Fruit fly (Drosophila melanogaster) whole organism: ENCODE results near the gene Rab3GAP1.

Source experiments
- CG8478 ChIP-seq: fragments of >200 bp; optimal IDR thresholded peaks from 2 replicates; lab custom pipeline; 2018; ENCODE audit warnings: inconsistent platforms
- Dll ChIP-seq: fragments of >200 bp; optimal IDR thresholded peaks from 2 replicates; lab custom pipeline; 2017
- EcR ChIP-seq, 2 experiments: fragments of >200 bp; optimal IDR thresholded peaks; 2 replicates each; lab custom pipeline; 2017; ENCODE audit warnings: missing biosample characterization in 2 of 2, missing genetic modification characterization in 2 of 2, missing genetic modification reagents in 2 of 2
- pan ChIP-seq: fragments of >200 bp; optimal IDR thresholded peaks from 2 replicates; lab custom pipeline; 2017
- psq ChIP-seq: fragments of >200 bp; optimal IDR thresholded peaks from 2 replicates; lab custom pipeline; 2017
- usp ChIP-seq: fragments of >200 bp; optimal IDR thresholded peaks from 2 replicates; lab custom pipeline; 2017; ENCODE audit warnings: missing biosample characterization, missing genetic modification characterization, mixed read lengths

DNA sequence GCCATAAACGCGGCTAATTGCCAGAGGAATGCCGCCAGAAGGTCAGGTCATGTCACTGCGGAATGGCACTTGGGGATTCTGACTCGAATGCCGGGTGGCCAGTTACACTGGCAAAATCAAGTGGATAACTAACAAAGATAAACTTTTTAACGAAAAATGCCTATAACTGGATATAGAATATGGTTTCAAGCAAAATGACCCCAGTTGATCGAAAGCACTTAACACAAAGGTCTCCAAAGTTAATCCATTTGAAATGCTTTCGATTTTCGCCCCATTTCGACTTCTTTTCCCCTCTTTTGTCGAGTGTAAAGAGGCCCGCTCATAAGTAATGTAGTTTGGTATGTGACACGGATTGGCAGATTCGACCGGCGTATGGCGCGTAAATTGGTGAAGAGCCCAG lies 42.3 kb downstream of the Rab3GAP1 start:
- no peak for TF ChIP-seq pan
- no peak for TF ChIP-seq psq
- TF ChIP-seq CG8478: no peak
- no peak for TF ChIP-seq Dll (lab: Kevin White, UChicago)
- TF ChIP-seq EcR (GFP tag; optimal IDR thresholded peaks at IDR 0.05; lab: Kevin White, UChicago): no peak
- no peak for TF ChIP-seq usp
